Worm (Caenorhabditis elegans) whole organism, midembryonic: ENCODE data around the gene hrpu-1.
"Not testable (repeated sequence)": the region's sequence is repeated elsewhere in the genome, so short reads cannot be mapped to it uniquely, and the experiment has no call there.

Experiments
- T22C8.4 ChIP-seq: fragments of 200-800 bp; sonication (Bioruptor generic); IDR thresholded peaks from 2 replicates; pipeline ENCODE4 v1.3.6; 2022; ENCODE audit warnings: missing genetic modification characterization, missing compliant biosample characterization
- cog-1 ChIP-seq: sonication (generic microtip); optimal IDR thresholded peaks from 2 replicates; lab custom pipeline; 2016; ENCODE audit warnings: missing genetic modification characterization, missing compliant biosample characterization
- flt-1 ChIP-seq: fragments of 200-800 bp; sonication (Bioruptor generic); IDR thresholded peaks from 2 replicates; pipeline ENCODE4 v1.3.6; 2022; ENCODE audit warnings: missing genetic modification characterization, missing compliant biosample characterization
- klf-2 ChIP-seq: fragments of 200-800 bp; sonication (Bioruptor generic); conservative IDR thresholded peaks from 2 replicates; pipeline ENCODE4 v1.3.6; 2022; ENCODE audit warnings: missing genetic modification reagents, missing genetic modification characterization, missing compliant biosample characterization
- med-1 ChIP-seq: sonication (generic microtip); optimal IDR thresholded peaks from 2 replicates; lab custom pipeline; 2017; ENCODE audit warnings: missing genetic modification characterization, mild to moderate bottlenecking, missing compliant biosample characterization, antibody characterized with exemption, missing genetic modification reagents; ENCODE audit not compliant: insufficient read depth
- ref-1 ChIP-seq: fragments of 200-800 bp; sonication (Bioruptor generic); conservative IDR thresholded peaks from 2 replicates; pipeline ENCODE4 v1.3.6; 2022; ENCODE audit warnings: missing genetic modification reagents, missing genetic modification characterization, missing compliant biosample characterization
- tab-1 ChIP-seq: fragments of 200-800 bp; sonication (Bioruptor generic); IDR thresholded peaks from 2 replicates; pipeline ENCODE4 v1.3.6; 2022; ENCODE audit warnings: missing genetic modification characterization, missing compliant biosample characterization
- ztf-23 ChIP-seq: fragments of 200-800 bp; sonication (Bioruptor generic); IDR thresholded peaks from 2 replicates; pipeline ENCODE4 v1.3.6; 2022; ENCODE audit warnings: missing genetic modification reagents, missing genetic modification characterization, missing compliant biosample characterization
- ztf-29 ChIP-seq: fragments of 200-800 bp; sonication (Bioruptor generic); IDR thresholded peaks from 2 replicates; pipeline ENCODE4 v1.3.6; 2022; ENCODE audit warnings: missing genetic modification reagents, missing genetic modification characterization, missing compliant biosample characterization

The hrpu-1 gene

DNA sequence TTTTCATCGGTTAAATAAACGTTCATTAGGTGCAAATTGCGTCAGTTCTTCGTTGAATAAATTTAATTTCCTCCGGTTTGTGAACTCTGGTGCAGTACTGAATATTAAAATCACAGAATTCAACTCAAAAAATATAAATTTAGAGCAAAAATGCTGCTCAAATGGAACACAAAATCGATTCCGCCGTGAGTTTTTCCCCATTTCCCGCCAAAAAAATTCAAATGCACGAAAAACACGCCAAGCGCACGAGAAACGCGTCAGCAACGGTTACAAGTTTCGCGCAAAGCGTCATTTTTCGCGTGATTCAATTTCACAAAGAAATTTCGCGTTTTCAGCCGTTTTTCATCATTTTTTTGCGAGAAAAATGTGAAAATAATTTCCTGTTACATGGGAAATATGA lies at the start of gene hrpu-1:
TSS of gene hrpu-1 (plus strand) at position 140 of the 400 bp plus-strand sequence.
- TF ChIP-seq cog-1 (tag; lab: Kevin White, UChicago) (peak; percentile 27), klf-2 (GFP tag; lab: Robert Waterston, UW) (no peak)

ce11 chrIV:15006494-15006893 lies 32.9 kb upstream of the hrpu-1 start, which contains the start of gene Y41E3.6:
TSS of gene Y41E3.6 (plus strand) at chrIV:15006794.
- TF ChIP-seq ref-1 (GFP tag; lab: Robert Waterston, UW); med-1; ztf-29 (GFP tag; lab: Robert Waterston, UW): not testable (repeated sequence)

- TF ChIP-seq ztf-29 (GFP tag; lab: Robert Waterston, UW) = no peak
- TF ChIP-seq cog-1 (tag; lab: Kevin White, UChicago) = no peak
- TF ChIP-seq ztf-23 (GFP tag; lab: Robert Waterston, UW) = no peak
- TF ChIP-seq tab-1 (GFP tag; lab: Robert Waterston, UW) = no peak
- no peak for TF ChIP-seq klf-2 (GFP tag; lab: Robert Waterston, UW)
- no peak for TF ChIP-seq flt-1 (GFP tag; lab: Robert Waterston, UW)
- TF ChIP-seq ref-1 (GFP tag; lab: Robert Waterston, UW) = no peak
- TF ChIP-seq med-1 = no peak
- no peak for TF ChIP-seq T22C8.4
Observed at ce11 chrIV:15008200-15008599, 31.2 kb upstream of the hrpu-1 start.

DNA sequence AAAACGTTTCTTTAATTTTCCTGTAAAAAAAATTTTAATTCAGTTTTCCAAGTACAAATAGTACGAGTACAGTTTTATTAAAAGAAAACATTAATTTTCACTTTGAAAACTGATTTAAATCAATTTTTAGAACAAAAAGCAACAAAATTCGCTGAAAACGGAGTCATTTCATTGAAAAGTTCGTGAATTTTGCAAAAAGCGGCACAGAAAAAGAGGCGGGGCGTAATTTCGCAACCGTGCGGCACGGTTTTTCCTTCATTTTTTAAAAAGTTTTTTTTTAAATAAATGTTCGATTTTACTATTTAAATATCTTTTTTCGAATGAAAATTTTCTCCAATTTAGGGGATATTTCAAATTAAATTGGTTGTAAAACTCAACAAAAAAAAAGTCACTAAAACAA lies 28.2 kb upstream of the hrpu-1 start:
- TF ChIP-seq klf-2 (GFP tag; lab: Robert Waterston, UW) (no peak), flt-1 (GFP tag; lab: Robert Waterston, UW) (no peak), T22C8.4 (no peak), cog-1 (tag; lab: Kevin White, UChicago) (no peak), ztf-29 (GFP tag; lab: Robert Waterston, UW) (no peak)

DNA sequence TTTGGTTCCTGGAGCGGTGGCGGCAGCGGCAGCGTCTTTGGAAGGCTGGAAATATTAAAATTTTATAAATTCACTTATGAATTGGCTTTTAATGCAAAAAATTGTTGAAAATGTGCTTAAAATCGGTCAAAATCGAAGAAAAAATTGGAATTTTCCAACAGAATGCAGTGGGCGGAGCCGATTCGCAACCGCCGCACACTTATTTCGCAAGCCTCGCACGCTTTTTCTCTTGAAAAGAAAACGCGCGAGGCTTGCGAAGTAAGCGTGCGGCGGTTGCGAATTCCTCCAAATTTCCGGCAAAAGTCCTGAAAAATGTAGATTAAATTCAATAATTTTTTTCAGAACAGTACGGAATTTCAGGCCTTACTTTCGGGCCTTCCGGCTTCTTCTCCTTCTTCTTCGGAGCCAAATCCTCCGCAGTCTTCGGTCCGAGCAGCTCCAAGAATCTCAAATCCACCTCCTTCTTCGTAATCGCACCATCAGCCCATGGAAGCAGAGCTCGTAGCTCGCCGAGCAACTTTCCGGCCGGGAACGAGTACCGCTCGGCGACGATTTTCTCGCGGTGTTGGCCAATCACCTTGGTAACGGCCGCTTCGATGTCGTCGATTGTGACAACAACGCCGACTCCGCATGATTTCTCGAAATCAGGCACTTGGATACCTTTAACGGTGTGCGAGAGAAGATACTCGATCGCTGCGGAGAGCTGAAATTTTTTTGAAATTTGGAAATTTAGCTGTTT lies 27.1 kb upstream of the hrpu-1 start:
- TF ChIP-seq tab-1 (GFP tag; lab: Robert Waterston, UW) = no peak
- no peak for TF ChIP-seq flt-1 (GFP tag; lab: Robert Waterston, UW)
- TF ChIP-seq med-1 = no peak
- TF ChIP-seq ztf-29 (GFP tag; lab: Robert Waterston, UW) = no peak
- TF ChIP-seq ztf-23 (GFP tag; lab: Robert Waterston, UW) = no peak
- no peak for TF ChIP-seq klf-2 (GFP tag; lab: Robert Waterston, UW)
- no peak for TF ChIP-seq ref-1 (GFP tag; lab: Robert Waterston, UW)
- no peak for TF ChIP-seq cog-1 (tag; lab: Kevin White, UChicago)
- no peak for TF ChIP-seq T22C8.4

ce11 chrIV:15013083-15013482 lies 26.3 kb upstream of the hrpu-1 start, which contains the start of gene qars-1:
TSS of gene qars-1 (minus strand) at chrIV:15013183.
- TF ChIP-seq tab-1 (GFP tag; lab: Robert Waterston, UW) = no peak
- TF ChIP-seq T22C8.4 = no peak
- TF ChIP-seq ztf-29 (GFP tag; lab: Robert Waterston, UW) = no peak
- no peak for TF ChIP-seq flt-1 (GFP tag; lab: Robert Waterston, UW)
- no peak for TF ChIP-seq ztf-23 (GFP tag; lab: Robert Waterston, UW)
- no peak for TF ChIP-seq med-1
- no peak for TF ChIP-seq ref-1 (GFP tag; lab: Robert Waterston, UW)

DNA sequence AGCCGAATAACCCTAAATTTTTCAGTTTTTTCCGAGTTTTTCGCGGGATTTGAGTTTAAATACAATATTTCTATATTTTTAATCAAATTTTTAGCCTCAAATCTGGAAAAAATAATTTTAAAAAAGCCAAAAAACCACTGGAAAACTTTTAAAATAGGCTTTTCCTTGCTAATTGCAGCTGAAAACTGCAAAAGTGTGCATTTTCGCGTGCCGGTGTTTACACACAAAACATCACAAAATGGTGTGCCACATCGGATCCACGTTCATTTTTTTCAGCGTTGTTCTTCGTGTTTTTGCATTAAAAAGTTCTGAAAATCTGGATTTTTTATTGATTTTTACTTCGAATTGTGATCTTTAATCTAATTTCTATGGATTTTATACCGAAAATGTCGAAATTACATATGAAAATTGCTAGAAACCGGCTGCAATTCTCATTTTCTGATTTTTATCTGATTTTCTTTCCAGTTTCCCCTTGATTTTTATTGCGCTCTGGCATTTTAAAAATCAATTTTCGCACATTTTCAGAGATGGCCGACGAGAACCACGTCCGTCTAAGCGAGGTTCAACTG lies 25.8 kb upstream of the hrpu-1 start, which contains the start of gene Y41E3.7:
TSS of gene Y41E3.7 (plus strand) at position 519 of the 569 bp plus-strand sequence.
- TF ChIP-seq cog-1 (tag; lab: Kevin White, UChicago) = no peak
- TF ChIP-seq tab-1 (GFP tag; lab: Robert Waterston, UW) = no peak
- TF ChIP-seq med-1 = no peak
- no peak for TF ChIP-seq ztf-23 (GFP tag; lab: Robert Waterston, UW)
- TF ChIP-seq flt-1 (GFP tag; lab: Robert Waterston, UW) = no peak
- TF ChIP-seq ztf-29 (GFP tag; lab: Robert Waterston, UW) = no peak
- TF ChIP-seq klf-2 (GFP tag; lab: Robert Waterston, UW) = no peak
- no peak for TF ChIP-seq ref-1 (GFP tag; lab: Robert Waterston, UW)

DNA sequence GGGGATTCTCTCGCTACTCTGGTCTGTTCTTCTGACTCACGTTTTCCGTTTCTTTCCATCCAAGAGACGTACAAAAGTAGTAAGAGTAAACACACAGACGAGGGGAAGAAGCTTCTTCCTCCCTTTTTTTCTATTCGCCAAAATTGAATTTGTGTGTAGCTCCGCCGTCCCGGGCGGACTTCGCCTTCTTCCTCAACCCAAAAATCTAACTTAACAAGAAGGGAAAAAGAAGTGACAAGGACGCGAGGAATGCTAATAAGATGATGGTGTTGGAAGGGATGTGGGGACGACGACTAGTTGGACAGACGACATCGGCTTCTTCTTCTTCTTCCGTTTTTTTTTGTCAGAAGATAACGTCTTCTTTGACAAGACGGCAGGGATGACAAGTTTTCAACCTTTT lies 22.4 kb upstream of the hrpu-1 start:
- TF ChIP-seq flt-1 (GFP tag; lab: Robert Waterston, UW) = no peak
- TF ChIP-seq T22C8.4 = no peak
- no peak for TF ChIP-seq ztf-23 (GFP tag; lab: Robert Waterston, UW)
- no peak for TF ChIP-seq klf-2 (GFP tag; lab: Robert Waterston, UW)
- no peak for TF ChIP-seq med-1
- no peak for TF ChIP-seq cog-1 (tag; lab: Kevin White, UChicago)
- no peak for TF ChIP-seq ztf-29 (GFP tag; lab: Robert Waterston, UW)
- no peak for TF ChIP-seq ref-1 (GFP tag; lab: Robert Waterston, UW)
- TF ChIP-seq tab-1 (GFP tag; lab: Robert Waterston, UW) = no peak

- TF ChIP-seq med-1 (no peak), ref-1 (GFP tag; lab: Robert Waterston, UW) (no peak), T22C8.4 (no peak), cog-1 (tag; lab: Kevin White, UChicago) (no peak)
Observed at ce11 chrIV:15020958-15021357, 18.5 kb upstream of the hrpu-1 start.

- TF ChIP-seq ztf-23 (GFP tag; lab: Robert Waterston, UW) (no peak), cog-1 (tag; lab: Kevin White, UChicago) (no peak), tab-1 (GFP tag; lab: Robert Waterston, UW) (no peak)
Observed at ce11 chrIV:15024426-15024825, 15.0 kb upstream of the hrpu-1 start.
